Worm (Caenorhabditis elegans) whole organism, L2 larva: Measurements from ENCODE around the gene srd-21.

Source experiments
- C34F6.9 ChIP-seq: fragments of 150-350 bp; optimal IDR thresholded peaks from 2 replicates; lab custom pipeline; 2014; ENCODE audit warnings: missing biosample characterization, missing genetic modification characterization
- R02D3.7 ChIP-seq: fragments of 150-350 bp; optimal IDR thresholded peaks from 2 replicates; lab custom pipeline; 2014; ENCODE audit warnings: missing biosample characterization, missing genetic modification characterization
- ZK546.5 ChIP-seq: sonication (generic microtip); optimal IDR thresholded peaks from 2 replicates; lab custom pipeline; 2017; ENCODE audit warnings: missing biosample characterization, missing genetic modification characterization
- aly-2 ChIP-seq: fragments of 150-350 bp; optimal IDR thresholded peaks from 2 replicates; lab custom pipeline; 2014; ENCODE audit warnings: missing biosample characterization, missing genetic modification characterization
- ama-1 ChIP-seq: fragments of 150-350 bp; optimal IDR thresholded peaks from 2 replicates; lab custom pipeline; 2018; ENCODE audit warnings: inconsistent platforms
- blmp-1 ChIP-seq: sonication (generic microtip); optimal IDR thresholded peaks from 2 replicates; lab custom pipeline; 2017; ENCODE audit warnings: missing genetic modification characterization, mild to moderate bottlenecking, missing compliant biosample characterization, antibody characterized with exemption, moderate library complexity; ENCODE audit not compliant: insufficient read depth
- ceh-16 ChIP-seq: fragments of 150-350 bp; optimal IDR thresholded peaks from 2 replicates; lab custom pipeline; 2014; ENCODE audit warnings: missing biosample characterization, missing genetic modification characterization
- ceh-82 ChIP-seq: fragments of 150-350 bp; optimal IDR thresholded peaks from 2 replicates; lab custom pipeline; 2014; ENCODE audit warnings: missing biosample characterization, missing genetic modification characterization
- dmd-4 ChIP-seq: sonication (generic microtip); optimal IDR thresholded peaks from 2 replicates; lab custom pipeline; 2017; ENCODE audit warnings: missing biosample characterization, missing genetic modification characterization
- elt-1 ChIP-seq: fragments of 150-350 bp; optimal IDR thresholded peaks from 2 replicates; lab custom pipeline; 2014; ENCODE audit warnings: missing biosample characterization, missing genetic modification characterization
- elt-3 ChIP-seq: sonication (generic microtip); optimal IDR thresholded peaks from 2 replicates; lab custom pipeline; 2017; ENCODE audit warnings: missing biosample characterization, missing genetic modification characterization
- fos-1 ChIP-seq: fragments of 150-350 bp; optimal IDR thresholded peaks from 2 replicates; lab custom pipeline; 2014; ENCODE audit warnings: missing biosample characterization, missing genetic modification characterization
- gmeb-1 ChIP-seq: fragments of 150-350 bp; optimal IDR thresholded peaks from 2 replicates; lab custom pipeline; 2014; ENCODE audit warnings: missing biosample characterization, missing genetic modification characterization
- lin-11 ChIP-seq: fragments of 150-350 bp; sonication (generic microtip); optimal IDR thresholded peaks from 2 replicates; lab custom pipeline; 2014; ENCODE audit warnings: missing biosample characterization, missing genetic modification characterization, inconsistent platforms, mixed read lengths
- lin-13 ChIP-seq: fragments of 150-350 bp; optimal IDR thresholded peaks from 2 replicates; lab custom pipeline; 2014; ENCODE audit warnings: missing biosample characterization, missing genetic modification reagents, missing genetic modification characterization
- lin-39 ChIP-seq: fragments of 150-350 bp; optimal IDR thresholded peaks from 2 replicates; lab custom pipeline; 2014; ENCODE audit warnings: missing biosample characterization, missing genetic modification reagents, missing genetic modification characterization
- mab-5 ChIP-seq: fragments of 150-350 bp; optimal IDR thresholded peaks from 2 replicates; lab custom pipeline; 2014; ENCODE audit warnings: missing biosample characterization, missing genetic modification characterization
- mdl-1 ChIP-seq, 2 experiments: fragments of 150-350 bp in 1 of 2; sonication (generic microtip) in 1 of 2; optimal IDR thresholded peaks; 2 replicates each; lab custom pipeline; 2017; ENCODE audit warnings: missing biosample characterization in 2 of 2, missing genetic modification characterization in 2 of 2
- nhr-10 ChIP-seq: sonication (generic microtip); optimal IDR thresholded peaks from 2 replicates; lab custom pipeline; 2017; ENCODE audit warnings: missing biosample characterization, missing genetic modification characterization
- nhr-11 ChIP-seq: fragments of 150-350 bp; optimal IDR thresholded peaks from 2 replicates; lab custom pipeline; 2014; ENCODE audit warnings: missing biosample characterization, missing genetic modification characterization
- nhr-21 ChIP-seq: fragments of 150-350 bp; optimal IDR thresholded peaks from 2 replicates; lab custom pipeline; 2014; ENCODE audit warnings: missing biosample characterization, missing genetic modification characterization
- nhr-23 ChIP-seq: fragments of 150-350 bp; optimal IDR thresholded peaks from 2 replicates; lab custom pipeline; 2014; ENCODE audit warnings: missing biosample characterization, missing genetic modification reagents, missing genetic modification characterization
- nhr-25 ChIP-seq: fragments of 150-350 bp; sonication (generic microtip); optimal IDR thresholded peaks from 3 replicates; lab custom pipeline; 2014; ENCODE audit warnings: missing biosample characterization, missing genetic modification characterization
- sem-4 ChIP-seq: fragments of 150-350 bp; optimal IDR thresholded peaks from 2 replicates; lab custom pipeline; 2014; ENCODE audit warnings: missing biosample characterization, missing genetic modification reagents, missing genetic modification characterization
- skn-1 ChIP-seq: sonication (generic microtip); optimal IDR thresholded peaks from 2 replicates; lab custom pipeline; 2017; ENCODE audit warnings: missing biosample characterization, missing genetic modification characterization
- sma-3 ChIP-seq: sonication (generic microtip); optimal IDR thresholded peaks from 2 replicates; lab custom pipeline; 2016; ENCODE audit warnings: missing genetic modification reagents, missing genetic modification characterization, missing compliant biosample characterization
- snpc-4 ChIP-seq: fragments of 150-350 bp; optimal IDR thresholded peaks from 2 replicates; lab custom pipeline; 2014; ENCODE audit warnings: missing biosample characterization, missing genetic modification characterization
- unc-55 ChIP-seq: fragments of 150-350 bp; sonication (generic microtip); optimal IDR thresholded peaks from 3 replicates; lab custom pipeline; 2014; ENCODE audit warnings: missing biosample characterization, missing genetic modification reagents, missing genetic modification characterization
- unc-62 ChIP-seq: fragments of 150-350 bp; optimal IDR thresholded peaks from 2 replicates; lab custom pipeline; 2014; ENCODE audit warnings: missing biosample characterization, missing genetic modification reagents, missing genetic modification characterization
- zag-1 ChIP-seq: fragments of 150-350 bp; optimal IDR thresholded peaks from 2 replicates; lab custom pipeline; 2014; ENCODE audit warnings: missing biosample characterization, missing genetic modification characterization
- ztf-1 ChIP-seq: fragments of 200-800 bp; sonication (Bioruptor generic); conservative IDR thresholded peaks from 2 replicates; pipeline ENCODE4 v1.3.6; 2022; ENCODE audit warnings: missing genetic modification characterization, missing compliant biosample characterization
- ztf-11 ChIP-seq: sonication (generic microtip); optimal IDR thresholded peaks from 2 replicates; lab custom pipeline; 2017; ENCODE audit warnings: missing biosample characterization, missing genetic modification characterization
- ztf-4 ChIP-seq: fragments of 150-350 bp; optimal IDR thresholded peaks from 2 replicates; lab custom pipeline; 2014; ENCODE audit warnings: missing biosample characterization, missing genetic modification characterization

The srd-21 gene

DNA sequence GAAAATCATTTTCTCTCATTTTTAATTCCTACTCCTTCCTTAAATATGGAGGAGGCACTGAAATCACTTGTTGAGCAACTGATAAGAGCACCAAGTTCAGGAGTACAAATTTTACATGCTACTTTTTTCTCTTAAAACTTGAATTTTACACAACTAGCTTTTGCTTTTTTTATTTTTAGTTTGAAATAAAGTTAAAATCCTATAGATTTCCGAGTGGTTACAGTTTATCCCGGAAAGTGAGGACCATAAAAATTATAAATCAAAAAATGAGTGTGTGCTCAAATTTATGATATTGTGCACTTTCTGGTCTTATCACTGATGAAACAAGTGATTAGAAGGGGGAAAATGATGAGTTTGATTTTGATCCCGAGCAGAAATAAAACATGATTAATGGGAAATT lies 1.7 kb upstream of the srd-21 start, which contains the start of gene oac-53:
Gene oac-53, minus strand, starts transcription at position 9 of the 400 bp plus-strand sequence.
- TF ChIP-seq lin-39 (tag; lab: Kevin White, UChicago): no peak
- TF ChIP-seq dmd-4 (tag; lab: Kevin White, UChicago): no peak
- peak; percentile 69 for TF ChIP-seq fos-1 (tag; lab: Kevin White, UChicago)

- TF ChIP-seq ztf-1 (GFP tag; lab: Robert Waterston, UW): no peak
- TF ChIP-seq nhr-21 (tag; lab: Kevin White, UChicago): no peak
- TF ChIP-seq aly-2 (tag; lab: Kevin White, UChicago): no peak
- TF ChIP-seq ama-1 (lab: Kevin White, UChicago): no peak
- no peak for TF ChIP-seq nhr-25 (tag; lab: Kevin White, UChicago)
- TF ChIP-seq lin-13 (GFP tag; lab: Kevin White, UChicago): no peak
- no peak for TF ChIP-seq sma-3
- no peak for TF ChIP-seq nhr-10
- no peak for TF ChIP-seq mab-5 (tag; lab: Kevin White, UChicago)
- no peak for TF ChIP-seq dmd-4 (tag; lab: Kevin White, UChicago)
- no peak for TF ChIP-seq lin-39 (tag; lab: Kevin White, UChicago)
These were observed 709 bp upstream of the srd-21 start, which contains the start of gene W06G6.2 for ce11 chrV:16628991-16629390. W06G6.2 (plus strand) TSS chrV:16629291.

DNA sequence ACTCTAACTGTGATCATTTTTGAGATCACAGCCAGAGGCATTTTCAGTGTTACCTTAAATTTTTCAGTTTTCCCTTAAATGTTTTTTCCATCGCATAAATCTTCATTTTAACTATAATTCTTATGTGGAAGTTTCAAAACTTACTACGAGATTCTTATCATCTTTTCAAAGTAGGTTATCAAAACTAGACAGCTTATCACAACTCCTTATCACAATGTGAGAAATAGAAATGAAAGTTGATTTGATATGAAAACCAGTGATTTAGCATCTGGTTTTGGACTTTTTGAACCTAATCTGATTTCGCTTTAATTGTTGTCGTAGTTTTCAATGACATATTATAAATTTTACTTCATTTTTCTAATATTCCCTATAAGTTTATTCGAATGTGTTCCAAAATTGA lies 6.2 kb downstream of the srd-21 start, which contains the start of gene mltn-11:
Gene mltn-11, plus strand, starts transcription at position 276 of the 400 bp plus-strand sequence.
- TF ChIP-seq R02D3.7 (tag; lab: Kevin White, UChicago) (no peak), snpc-4 (tag; lab: Kevin White, UChicago) (no peak), ztf-11 (tag; lab: Kevin White, UChicago) (no peak), lin-11 (tag; lab: Kevin White, UChicago) (no peak), elt-1 (tag; lab: Kevin White, UChicago) (no peak), mab-5 (tag; lab: Kevin White, UChicago) (no peak), ceh-16 (tag; lab: Kevin White, UChicago) (no peak), sma-3 (no peak), aly-2 (tag; lab: Kevin White, UChicago) (no peak), nhr-25 (tag; lab: Kevin White, UChicago) (no peak), skn-1 (no peak), elt-3 (tag; lab: Kevin White, UChicago) (no peak), ztf-1 (GFP tag; lab: Robert Waterston, UW) (no peak), lin-39 (tag; lab: Kevin White, UChicago) (no peak), nhr-10 (no peak)

DNA sequence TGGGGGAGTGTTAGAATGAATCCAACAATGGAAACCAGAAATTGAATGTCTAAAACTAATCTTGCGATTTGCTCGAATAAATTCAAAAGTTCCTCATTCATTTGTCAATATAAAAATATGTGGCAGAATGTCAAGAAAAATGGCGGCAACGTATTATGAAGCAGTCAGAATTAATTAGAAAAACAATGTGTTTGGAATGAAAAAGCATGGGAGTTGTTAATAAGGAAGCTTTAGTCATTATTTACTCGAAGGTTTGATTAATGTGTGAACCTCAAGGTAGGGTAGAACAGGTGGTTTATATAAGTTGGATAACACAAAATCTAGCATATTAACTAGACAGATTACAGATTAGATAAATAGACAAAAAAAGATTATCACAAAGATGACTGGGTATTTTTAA lies 8.5 kb downstream of the srd-21 start, which contains the start of gene srw-76:
Gene srw-76, minus strand, starts transcription at position 101 of the 400 bp plus-strand sequence.
- no peak for TF ChIP-seq C34F6.9
- no peak for TF ChIP-seq ZK546.5 (tag; lab: Kevin White, UChicago)
- TF ChIP-seq nhr-11 (tag; lab: Kevin White, UChicago): no peak
- no peak for TF ChIP-seq nhr-25 (tag; lab: Kevin White, UChicago)
- TF ChIP-seq ztf-4 (tag; lab: Kevin White, UChicago): no peak
- TF ChIP-seq ceh-16 (tag; lab: Kevin White, UChicago): no peak
- TF ChIP-seq R02D3.7 (tag; lab: Kevin White, UChicago): no peak
- no peak for TF ChIP-seq sem-4
- TF ChIP-seq ceh-82 (tag; lab: Kevin White, UChicago): no peak
- no peak for TF ChIP-seq unc-62 (GFP tag; lab: Kevin White, UChicago)
- TF ChIP-seq gmeb-1 (tag; lab: Kevin White, UChicago): no peak
- TF ChIP-seq fos-1 (tag; lab: Kevin White, UChicago): no peak
- TF ChIP-seq nhr-23 (tag; lab: Kevin White, UChicago): no peak
- TF ChIP-seq blmp-1 (tag; lab: Kevin White, UChicago): no peak

DNA sequence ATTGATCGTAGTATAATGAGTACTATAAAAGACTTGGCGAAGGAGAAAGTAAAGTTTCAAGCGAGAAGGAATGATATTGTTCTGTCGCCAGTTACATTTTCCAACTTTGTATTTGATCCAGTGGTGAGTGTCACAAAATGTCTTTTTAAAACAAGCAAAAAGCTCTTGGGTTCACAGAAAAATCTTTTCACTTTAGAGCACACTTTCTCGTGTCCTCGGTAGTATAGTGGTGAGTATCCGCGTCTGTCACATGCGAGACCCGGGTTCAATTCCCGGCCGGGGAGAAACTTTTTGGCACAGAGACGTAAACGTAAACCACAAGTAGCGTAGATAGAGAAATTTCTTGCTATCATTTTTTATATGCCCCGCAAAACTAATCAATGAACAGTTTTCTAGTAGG lies 10.7 kb downstream of the srd-21 start:
- TF ChIP-seq ztf-1 (GFP tag; lab: Robert Waterston, UW) (no peak), ceh-16 (tag; lab: Kevin White, UChicago) (no peak), unc-55 (GFP tag; lab: Kevin White, UChicago) (no peak), ztf-11 (tag; lab: Kevin White, UChicago) (no peak), zag-1 (no peak), sma-3 (no peak), dmd-4 (tag; lab: Kevin White, UChicago) (no peak), mdl-1 (tag; optimal IDR thresholded peaks at IDR 0.05; lab: Kevin White, UChicago) (no peak), gmeb-1 (tag; lab: Kevin White, UChicago) (no peak)
- TF ChIP-seq, all 48 proteins: peak for 0
